Worm (Caenorhabditis elegans): ENCODE results near the gene C04G6.4.

ce11 chrII:5040631-5041156, 42.5 kb downstream of the C04G6.4 start, which contains the start of gene F33G12.7:
- TF ChIP-seq aly-1 (tag; optimal IDR thresholded peaks at IDR 0.05), result no peak
- no peak for TF ChIP-seq ama-1 (optimal IDR thresholded peaks at IDR 0.05)
- no peak for TF ChIP-seq sea-1 (GFP tag; conservative IDR thresholded peaks at IDR 0.05)
- no peak for TF ChIP-seq flt-1 (GFP tag; IDR thresholded peaks at IDR 0.05)
- no peak for TF ChIP-seq tbx-37 (GFP tag; conservative IDR thresholded peaks at IDR 0.05)
- no peak for TF ChIP-seq pes-1 (GFP tag; IDR thresholded peaks at IDR 0.05)
- TF ChIP-seq ceh-13 (GFP tag; optimal IDR thresholded peaks at IDR 0.05), result no peak
- no peak for TF ChIP-seq hmbx-1 (tag; optimal IDR thresholded peaks at IDR 0.05)
- TF ChIP-seq hnd-1 (tag; optimal IDR thresholded peaks at IDR 0.05), result no peak
- TF ChIP-seq B0310.2 (tag; optimal IDR thresholded peaks at IDR 0.05), result no peak
- TF ChIP-seq F13C5.2 (tag; optimal IDR thresholded peaks at IDR 0.05), result no peak

All from whole organism, early embryonic.